Worm (Caenorhabditis elegans) whole organism, L1 larva: Measurements from ENCODE around the gene F53B3.3.
A peak's percentile ranks its signal among the peaks of the same experiment; 100 is the strongest.

Experiments
- C04F5.9 ChIP-seq: sonication (generic microtip); optimal IDR thresholded peaks from 2 replicates; lab custom pipeline; 2016; ENCODE audit warnings: missing genetic modification characterization, missing compliant biosample characterization
- C16A3.4 ChIP-seq: fragments of 150-350 bp; optimal IDR thresholded peaks from 2 replicates; lab custom pipeline; 2014; ENCODE audit warnings: missing biosample characterization, missing genetic modification characterization
- aha-1 ChIP-seq: fragments of 150-350 bp; optimal IDR thresholded peaks from 2 replicates; lab custom pipeline; 2014; ENCODE audit warnings: missing biosample characterization, missing genetic modification characterization
- alr-1 ChIP-seq: fragments of 200-800 bp; sonication (Bioruptor generic); optimal IDR thresholded peaks from 2 replicates; lab custom pipeline; 2018; ENCODE audit warnings: borderline replicate concordance, mild to moderate bottlenecking, missing genetic modification characterization, missing compliant biosample characterization
- blmp-1 ChIP-seq: fragments of 150-350 bp; optimal IDR thresholded peaks from 2 replicates; lab custom pipeline; 2014; ENCODE audit warnings: missing biosample characterization, missing genetic modification characterization
- ceh-82 ChIP-seq, 3 experiments: fragments of 150-350 bp in 1 of 3; sonication (generic microtip) in 2 of 3; optimal IDR thresholded peaks; 2 replicates each; lab custom pipeline; 2014 to 2017; ENCODE audit warnings: missing biosample characterization in 3 of 3, missing genetic modification characterization in 3 of 3
- ceh-88 ChIP-seq: fragments of 200-800 bp; sonication (Bioruptor generic); IDR thresholded peaks from 2 replicates; pipeline ENCODE4 v1.3.6; 2022; ENCODE audit warnings: missing genetic modification characterization, missing compliant biosample characterization
- ceh-90 ChIP-seq: sonication (generic microtip); optimal IDR thresholded peaks from 2 replicates; lab custom pipeline; 2016; ENCODE audit warnings: missing genetic modification characterization, missing compliant biosample characterization
- dpl-1 ChIP-seq, 3 experiments: fragments of 150-350 bp in 2 of 3; sonication (generic microtip) in 1 of 3; optimal IDR thresholded peaks; 2 replicates each; lab custom pipeline; 2014 to 2017; ENCODE audit warnings: missing biosample characterization in 3 of 3, missing genetic modification characterization in 3 of 3, missing genetic modification reagents in 3 of 3
- dsc-1 ChIP-seq: sonication (generic microtip); optimal IDR thresholded peaks from 2 replicates; lab custom pipeline; 2016; ENCODE audit warnings: mild to moderate bottlenecking, missing genetic modification characterization, missing compliant biosample characterization
- efl-1 ChIP-seq, 4 experiments: fragments of 150-350 bp; optimal IDR thresholded peaks in 3 of 4; peaks in 1 of 4; 1 replicate in 1 of 4; 2 replicates in 3 of 4; lab custom pipeline; 2014; ENCODE audit warnings: missing biosample characterization in 2 of 4, missing genetic modification characterization in 2 of 4, missing genetic modification reagents in 2 of 4
- efl-3 ChIP-seq: fragments of 200-800 bp; sonication (Bioruptor generic); optimal IDR thresholded peaks from 2 replicates; lab custom pipeline; 2018; ENCODE audit warnings: mild to moderate bottlenecking, missing genetic modification characterization, missing compliant biosample characterization
- egl-13 ChIP-seq: sonication (generic microtip); optimal IDR thresholded peaks from 2 replicates; lab custom pipeline; 2016; ENCODE audit warnings: missing genotype, missing genetic modification reagents, missing genetic modification characterization, missing compliant biosample characterization
- elt-2 ChIP-seq: sonication (generic microtip); optimal IDR thresholded peaks from 2 replicates; lab custom pipeline; 2016; ENCODE audit warnings: missing genetic modification characterization, mild to moderate bottlenecking, inconsistent platforms, missing compliant biosample characterization, missing genetic modification reagents
- elt-3 ChIP-seq, 6 experiments: fragments of 150-350 bp in 1 of 6; sonication (generic microtip); optimal IDR thresholded peaks; 2 replicates each; lab custom pipeline; 2017 to 2018; ENCODE audit warnings: missing biosample characterization in 6 of 6, missing genetic modification characterization in 6 of 6, inconsistent platforms in 1 of 6
- fkh-8 ChIP-seq: sonication (generic microtip); optimal IDR thresholded peaks from 2 replicates; lab custom pipeline; 2016; ENCODE audit warnings: mild to moderate bottlenecking, missing genetic modification characterization, missing compliant biosample characterization
- grh-1 ChIP-seq: fragments of 200-800 bp; sonication (Bioruptor generic); IDR thresholded peaks from 2 replicates; pipeline ENCODE4 v1.3.6; 2022; ENCODE audit warnings: missing genetic modification reagents, missing genetic modification characterization, missing compliant biosample characterization
- hpl-2 ChIP-seq: fragments of 150-350 bp; optimal IDR thresholded peaks from 2 replicates; lab custom pipeline; 2014; ENCODE audit warnings: missing biosample characterization, missing genetic modification reagents, missing genetic modification characterization
- irx-1 ChIP-seq: sonication (generic microtip); optimal IDR thresholded peaks from 2 replicates; lab custom pipeline; 2016; ENCODE audit warnings: missing genetic modification characterization, missing compliant biosample characterization
- isw-1 ChIP-seq: fragments of 200-800 bp; sonication (Bioruptor generic); IDR thresholded peaks from 2 replicates; pipeline ENCODE4 v1.3.6; 2022; ENCODE audit warnings: missing genetic modification characterization, missing compliant biosample characterization
- lin-15B ChIP-seq: fragments of 150-350 bp; sonication (generic microtip); optimal IDR thresholded peaks from 3 replicates; lab custom pipeline; 2014; ENCODE audit warnings: missing biosample characterization, missing genetic modification characterization
- lir-3 ChIP-seq: sonication (generic microtip); optimal IDR thresholded peaks from 2 replicates; lab custom pipeline; 2016; ENCODE audit warnings: mild to moderate bottlenecking, missing genetic modification characterization, moderate library complexity, missing compliant biosample characterization; ENCODE audit not compliant: poor library complexity
- lsy-2 ChIP-seq, 2 experiments: fragments of 150-350 bp; optimal IDR thresholded peaks; 2 replicates each; lab custom pipeline; 2014; ENCODE audit warnings: missing biosample characterization in 2 of 2, missing genetic modification characterization in 2 of 2
- mab-9 ChIP-seq: fragments of 200-800 bp; sonication (Bioruptor generic); IDR thresholded peaks from 2 replicates; pipeline ENCODE4 v1.3.6; 2022; ENCODE audit warnings: missing genetic modification reagents, missing genetic modification characterization, missing compliant biosample characterization
- mdl-1 ChIP-seq, 2 experiments: fragments of 150-350 bp; optimal IDR thresholded peaks; 2 replicates each; lab custom pipeline; 2014 to 2017; ENCODE audit warnings: missing biosample characterization in 2 of 2, missing genetic modification characterization in 2 of 2, inconsistent platforms in 1 of 2
- mef-2 ChIP-seq: fragments of 150-350 bp; optimal IDR thresholded peaks from 2 replicates; lab custom pipeline; 2014; ENCODE audit warnings: missing biosample characterization, missing genetic modification characterization
- nhr-12 ChIP-seq: sonication (generic microtip); optimal IDR thresholded peaks from 2 replicates; lab custom pipeline; 2017; ENCODE audit warnings: missing biosample characterization, missing genetic modification characterization
- nhr-20 ChIP-seq: sonication (generic microtip); optimal IDR thresholded peaks from 2 replicates; lab custom pipeline; 2016; ENCODE audit warnings: mild to moderate bottlenecking, missing genetic modification characterization, missing compliant biosample characterization
- nhr-47 ChIP-seq: sonication (generic microtip); optimal IDR thresholded peaks from 2 replicates; lab custom pipeline; 2016; ENCODE audit warnings: mild to moderate bottlenecking, missing genetic modification characterization, moderate library complexity, missing compliant biosample characterization
- nhr-71 ChIP-seq: sonication (generic microtip); optimal IDR thresholded peaks from 2 replicates; lab custom pipeline; 2016; ENCODE audit warnings: mild to moderate bottlenecking, missing genetic modification characterization, moderate library complexity, missing compliant biosample characterization
- nhr-77 ChIP-seq: fragments of 150-350 bp; optimal IDR thresholded peaks from 2 replicates; lab custom pipeline; 2014; ENCODE audit warnings: missing biosample characterization, missing genetic modification characterization
- nhr-84 ChIP-seq: sonication (generic microtip); optimal IDR thresholded peaks from 2 replicates; lab custom pipeline; 2017; ENCODE audit warnings: missing biosample characterization, missing genetic modification characterization
- nhr-85 ChIP-seq: sonication (generic microtip); peaks from one replicate; lab custom pipeline; 2016; ENCODE audit warnings: missing genetic modification characterization, inconsistent platforms, missing compliant biosample characterization
- pag-3 ChIP-seq: sonication (generic microtip); optimal IDR thresholded peaks from 2 replicates; lab custom pipeline; 2017; ENCODE audit warnings: missing genetic modification characterization, mild to moderate bottlenecking, missing compliant biosample characterization, antibody characterized with exemption, borderline replicate concordance; ENCODE audit not compliant: insufficient read depth
- pqm-1 ChIP-seq: sonication (generic microtip); optimal IDR thresholded peaks from 3 replicates; lab custom pipeline; 2017; ENCODE audit warnings: missing biosample characterization, missing genetic modification characterization
- rnt-1 ChIP-seq: sonication (generic microtip); optimal IDR thresholded peaks from 2 replicates; lab custom pipeline; 2016; ENCODE audit warnings: mild to moderate bottlenecking, missing genetic modification characterization, moderate library complexity, missing compliant biosample characterization
- skn-1 ChIP-seq: fragments of 150-350 bp; optimal IDR thresholded peaks from 2 replicates; lab custom pipeline; 2014; ENCODE audit warnings: missing biosample characterization, missing genetic modification characterization
- snu-23 ChIP-seq: sonication (generic microtip); optimal IDR thresholded peaks from 2 replicates; lab custom pipeline; 2016; ENCODE audit warnings: missing genetic modification characterization, missing compliant biosample characterization
- sox-4 ChIP-seq: sonication (generic microtip); optimal IDR thresholded peaks from 2 replicates; lab custom pipeline; 2016; ENCODE audit warnings: missing genetic modification characterization, missing compliant biosample characterization
- sup-37 ChIP-seq: fragments of 200-800 bp; sonication (Bioruptor generic); optimal IDR thresholded peaks from 2 replicates; lab custom pipeline; 2018; ENCODE audit warnings: mild to moderate bottlenecking, missing genetic modification characterization, missing compliant biosample characterization
- tlp-1 ChIP-seq: fragments of 150-350 bp; optimal IDR thresholded peaks from 2 replicates; lab custom pipeline; 2014; ENCODE audit warnings: missing biosample characterization, missing genetic modification characterization
- unc-30 ChIP-seq: sonication (generic microtip); optimal IDR thresholded peaks from 2 replicates; lab custom pipeline; 2017; ENCODE audit warnings: missing biosample characterization, missing genetic modification characterization
- unc-62 ChIP-seq: fragments of 150-350 bp; optimal IDR thresholded peaks from 2 replicates; lab custom pipeline; 2014; ENCODE audit warnings: missing biosample characterization, missing genetic modification reagents, missing genetic modification characterization
- unc-86 ChIP-seq: sonication (generic microtip); optimal IDR thresholded peaks from 2 replicates; lab custom pipeline; 2016; ENCODE audit warnings: missing genetic modification characterization, missing compliant biosample characterization
- vab-15 ChIP-seq: sonication (generic microtip); optimal IDR thresholded peaks from 2 replicates; lab custom pipeline; 2017; ENCODE audit warnings: missing genotype, mild to moderate bottlenecking, missing genetic modification characterization, missing compliant biosample characterization
- xbp-1 ChIP-seq: sonication (generic microtip); optimal IDR thresholded peaks from 2 replicates; lab custom pipeline; 2016; ENCODE audit warnings: missing genetic modification characterization, missing compliant biosample characterization
- zag-1 ChIP-seq: fragments of 150-350 bp; optimal IDR thresholded peaks from 2 replicates; lab custom pipeline; 2014; ENCODE audit warnings: missing biosample characterization, missing genetic modification characterization
- zip-4 ChIP-seq: fragments of 200-800 bp; sonication (Bioruptor generic); optimal IDR thresholded peaks from 2 replicates; lab custom pipeline; 2018; ENCODE audit warnings: mild to moderate bottlenecking, missing genetic modification characterization, moderate library complexity, missing compliant biosample characterization
- ztf-11 ChIP-seq, 2 experiments: sonication (generic microtip); optimal IDR thresholded peaks; 2 replicates each; lab custom pipeline; 2016 to 2017; ENCODE audit warnings: missing genetic modification characterization in 2 of 2, missing biosample characterization in 1 of 2, missing compliant biosample characterization in 1 of 2

The F53B3.3 gene

ce11 chrX:2852388-2852908 lies 18.5 kb downstream of the F53B3.3 start, which contains the start of gene kin-29 (continued):
- TF ChIP-seq lir-3 (peak; percentile 23), lin-15B (tag; lab: Kevin White, UChicago) (peak; percentile 11), nhr-47 (tag; lab: Kevin White, UChicago) (peak; percentile 87), xbp-1 (tag; lab: Kevin White, UChicago) (peak; percentile 77), skn-1 (tag; lab: Kevin White, UChicago) (peak; percentile 84), efl-3 (GFP tag; lab: Kevin White, UChicago) (no peak), elt-2 (tag; lab: Kevin White, UChicago) (peak; percentile 70), unc-86 (tag; lab: Kevin White, UChicago) (peak; percentile 86), mef-2 (tag; lab: Kevin White, UChicago) (peak; percentile 32), mdl-1 (tag; optimal IDR thresholded peaks at IDR 0.05; lab: Kevin White, UChicago) (peak in 1 of 2 experiments; percentile 84), zag-1 (tag; lab: Kevin White, UChicago) (no peak), irx-1 (tag; lab: Kevin White, UChicago) (peak; percentile 66), tlp-1 (tag; lab: Kevin White, UChicago) (no peak), rnt-1 (tag; lab: Kevin White, UChicago) (peak; percentile 66), mab-9 (GFP tag; lab: Robert Waterston, UW) (0 out of 2 replicates have a peak, but pooled peaks have one; percentile 50), zip-4 (GFP tag; lab: Kevin White, UChicago) (peak; percentile 43), dpl-1 (GFP tag; optimal IDR thresholded peaks at IDR 0.05; lab: Kevin White, UChicago) (peak in 2 of 3 experiments; percentile 33 to 41), hpl-2 (GFP tag; lab: Kevin White, UChicago) (peak; percentile 74), nhr-77 (tag; lab: Kevin White, UChicago) (peak; percentile 88), ztf-11 (tag; optimal IDR thresholded peaks at IDR 0.05; lab: Kevin White, UChicago) (peak in 1 of 2 experiments; percentile 71), grh-1 (GFP tag; lab: Robert Waterston, UW) (0 out of 2 replicates have a peak, but pooled peaks have one; percentile 27), snu-23 (GFP tag; lab: Kevin White, UChicago) (peak; percentile 96), blmp-1 (peak; percentile 82), unc-30 (tag; lab: Kevin White, UChicago) (no peak), pqm-1 (tag; lab: Kevin White, UChicago) (no peak)

DNA sequence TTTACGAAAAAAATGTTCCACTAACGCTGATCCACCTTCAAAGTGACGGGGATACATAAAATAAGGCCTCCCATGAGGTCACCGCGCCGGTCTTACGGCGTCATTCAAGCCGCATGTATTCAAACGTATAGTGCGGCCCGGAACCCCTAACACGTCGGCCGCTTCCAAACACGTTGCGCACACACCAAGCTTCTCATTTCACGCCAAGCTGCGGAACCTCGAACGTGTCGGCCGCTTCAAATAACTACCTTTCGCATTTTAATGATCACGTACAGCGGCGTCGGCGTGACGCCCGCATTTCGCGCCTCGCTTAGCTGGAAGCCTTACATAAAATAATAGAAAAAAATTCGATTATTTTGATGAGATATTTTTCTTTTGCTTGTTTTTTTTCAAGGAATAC lies 27.4 kb downstream of the F53B3.3 start:
- no peak for TF ChIP-seq ceh-90
- TF ChIP-seq elt-3 (tag; optimal IDR thresholded peaks at IDR 0.05; lab: Kevin White, UChicago): no peak
- no peak for TF ChIP-seq sup-37 (GFP tag; lab: Kevin White, UChicago)
- no peak for TF ChIP-seq lsy-2 (tag; optimal IDR thresholded peaks at IDR 0.05; lab: Kevin White, UChicago)
- TF ChIP-seq ceh-82 (tag; optimal IDR thresholded peaks at IDR 0.05; lab: Kevin White, UChicago): no peak
- TF ChIP-seq C04F5.9 (tag; lab: Kevin White, UChicago): no peak
- TF ChIP-seq fkh-8 (tag; lab: Kevin White, UChicago): no peak
- no peak for TF ChIP-seq dpl-1 (GFP tag; optimal IDR thresholded peaks at IDR 0.05; lab: Kevin White, UChicago)
- TF ChIP-seq unc-86 (tag; lab: Kevin White, UChicago): no peak
- TF ChIP-seq ceh-88 (GFP tag; lab: Robert Waterston, UW): no peak
- no peak for TF ChIP-seq alr-1 (tag; lab: Kevin White, UChicago)
- TF ChIP-seq nhr-20 (tag; lab: Kevin White, UChicago): no peak
- TF ChIP-seq sox-4: no peak
- TF ChIP-seq vab-15: no peak
- TF ChIP-seq dsc-1 (tag; lab: Kevin White, UChicago): peak; percentile 10
- no peak for TF ChIP-seq nhr-85 (tag; lab: Kevin White, UChicago)
- no peak for TF ChIP-seq efl-1 (optimal IDR thresholded peaks at IDR 0.05; lab: Kevin White, UChicago)
- peak in 1 of 2 experiments; percentile 12 for TF ChIP-seq efl-1 (GFP tag; optimal IDR thresholded peaks at IDR 0.05 in 1 of 2; lab: Kevin White, UChicago)
- TF ChIP-seq aha-1: no peak
- no peak for TF ChIP-seq isw-1 (GFP tag; lab: Robert Waterston, UW)
- no peak for TF ChIP-seq egl-13
- TF ChIP-seq unc-30 (tag; lab: Kevin White, UChicago): no peak
- no peak for TF ChIP-seq pag-3 (tag; lab: Kevin White, UChicago)
- TF ChIP-seq rnt-1 (tag; lab: Kevin White, UChicago): peak; percentile 16
- TF ChIP-seq lir-3: no peak
- no peak for TF ChIP-seq mef-2 (tag; lab: Kevin White, UChicago)
- TF ChIP-seq nhr-84: no peak
- no peak for TF ChIP-seq C16A3.4 (tag; lab: Kevin White, UChicago)
- TF ChIP-seq skn-1 (tag; lab: Kevin White, UChicago): no peak
- TF ChIP-seq nhr-12 (tag; lab: Kevin White, UChicago): no peak
- peak; percentile 14 for TF ChIP-seq nhr-71 (tag; lab: Kevin White, UChicago)
- no peak for TF ChIP-seq unc-62 (GFP tag; lab: Kevin White, UChicago)
